Fruit fly (Drosophila melanogaster) whole organism, embryonic: Measurements from ENCODE around the gene vers.

Experiments
- ATbp ChIP-seq: fragments of 200-800 bp; sonication (Bioruptor generic); optimal IDR thresholded peaks from 2 replicates; lab custom pipeline; 2017; ENCODE audit warnings: missing biosample characterization, mild to moderate bottlenecking, missing genetic modification characterization, missing genetic modification reagents
- B-H2 ChIP-seq: fragments of 200-800 bp; sonication (Bioruptor generic); optimal IDR thresholded peaks from 2 replicates; lab custom pipeline; 2018; ENCODE audit warnings: missing biosample characterization, mild to moderate bottlenecking, missing genetic modification characterization
- C15 ChIP-seq: fragments of 200-800 bp; sonication (Bioruptor generic); IDR thresholded peaks from 3 replicates; pipeline ENCODE4 v1.3.6; 2022; ENCODE audit warnings: missing biosample characterization, missing genetic modification characterization
- CG10267 ChIP-seq: fragments of 200-800 bp; sonication (Bioruptor generic); optimal IDR thresholded peaks from 2 replicates; lab custom pipeline; 2018; ENCODE audit warnings: missing biosample characterization, mild to moderate bottlenecking, missing genetic modification characterization, moderate library complexity
- CG10321 ChIP-seq: fragments of 200-800 bp; sonication (Bioruptor generic); IDR thresholded peaks from 2 replicates; pipeline ENCODE4 v1.3.6; 2022; ENCODE audit warnings: missing biosample characterization, missing genetic modification characterization
- CG11085 ChIP-seq: fragments of 200-800 bp; sonication (Bioruptor generic); IDR thresholded peaks from 2 replicates; pipeline ENCODE4 v1.3.6; 2022; ENCODE audit warnings: missing biosample characterization, missing genetic modification characterization
- CG11723 ChIP-seq: fragments of 200-800 bp; sonication (Bioruptor generic); optimal IDR thresholded peaks from 2 replicates; lab custom pipeline; 2017; ENCODE audit warnings: missing biosample characterization, mild to moderate bottlenecking, missing genetic modification characterization
- CG12391 ChIP-seq: fragments of 200-800 bp; sonication (Bioruptor generic); optimal IDR thresholded peaks from 3 replicates; lab custom pipeline; 2018; ENCODE audit warnings: missing biosample characterization, mild to moderate bottlenecking, missing genetic modification characterization, moderate library complexity
- CG15479 ChIP-seq: fragments of 200-800 bp; sonication (Bioruptor generic); optimal IDR thresholded peaks from 3 replicates; lab custom pipeline; 2019; ENCODE audit warnings: missing biosample characterization, mild to moderate bottlenecking, missing genetic modification characterization, moderate library complexity
- CG1603 ChIP-seq: fragments of 200-800 bp; sonication (Bioruptor generic); optimal IDR thresholded peaks from 2 replicates; lab custom pipeline; 2019; ENCODE audit warnings: missing biosample characterization, mild to moderate bottlenecking, missing genetic modification characterization, moderate library complexity
- CG17802 ChIP-seq: fragments of 200-800 bp; sonication (Bioruptor generic); optimal IDR thresholded peaks from 2 replicates; lab custom pipeline; 2018; ENCODE audit warnings: missing biosample characterization, mild to moderate bottlenecking, missing genetic modification characterization, moderate library complexity
- CG17912 ChIP-seq: fragments of 200-800 bp; sonication (Bioruptor generic); optimal IDR thresholded peaks from 2 replicates; lab custom pipeline; 2018; ENCODE audit warnings: missing biosample characterization, mild to moderate bottlenecking, missing genetic modification characterization
- CG18599 ChIP-seq: fragments of 200-800 bp; sonication (Bioruptor generic); optimal IDR thresholded peaks from 3 replicates; lab custom pipeline; 2017; ENCODE audit warnings: missing biosample characterization, missing genetic modification characterization, mild to moderate bottlenecking, moderate library complexity, missing genetic modification reagents
- CG2129 ChIP-seq: fragments of 200-800 bp; sonication (Bioruptor generic); IDR thresholded peaks from 2 replicates; pipeline ENCODE4 v1.3.6; 2022; ENCODE audit warnings: missing biosample characterization, missing genetic modification characterization; ENCODE audit not compliant: partially characterized antibody
- CG3726 ChIP-seq: fragments of 200-800 bp; sonication (Bioruptor generic); IDR thresholded peaks from 3 replicates; pipeline ENCODE4, ENCODE4 v1.3.6; 2022; ENCODE audit warnings: missing biosample characterization, missing genetic modification characterization
- CG3847 ChIP-seq: fragments of 200-800 bp; sonication (Bioruptor generic); IDR thresholded peaks from 2 replicates; pipeline ENCODE4 v1.3.6; 2022; ENCODE audit warnings: missing biosample characterization, missing genetic modification characterization
- CG4424 ChIP-seq: fragments of 200-800 bp; sonication (Bioruptor generic); optimal IDR thresholded peaks from 3 replicates; lab custom pipeline; 2016; ENCODE audit warnings: missing biosample characterization, missing genetic modification characterization
- CG4854 ChIP-seq: fragments of 200-800 bp; sonication (Bioruptor generic); optimal IDR thresholded peaks from 2 replicates; lab custom pipeline; 2016; ENCODE audit warnings: missing biosample characterization, missing genetic modification characterization, inconsistent platforms
- CG5245 ChIP-seq: fragments of 200-800 bp; sonication (Bioruptor generic); optimal IDR thresholded peaks from 3 replicates; lab custom pipeline; 2016; ENCODE audit warnings: missing biosample characterization, missing genetic modification characterization
- CG6765 ChIP-seq: fragments of 200-800 bp; sonication (Bioruptor generic); optimal IDR thresholded peaks from 3 replicates; lab custom pipeline; 2017; ENCODE audit warnings: missing biosample characterization, mild to moderate bottlenecking, missing genetic modification characterization
- CG7745 ChIP-seq: fragments of 200-800 bp; sonication (Bioruptor generic); optimal IDR thresholded peaks from 2 replicates; lab custom pipeline; 2018; ENCODE audit warnings: missing biosample characterization, mild to moderate bottlenecking, missing genetic modification characterization, moderate library complexity
- CG7839 ChIP-seq: fragments of 200-800 bp; sonication (Bioruptor generic); optimal IDR thresholded peaks from 3 replicates; lab custom pipeline; 2018; ENCODE audit warnings: missing biosample characterization, mild to moderate bottlenecking, missing genetic modification characterization, moderate library complexity
- CG9797 ChIP-seq: fragments of 200-800 bp; sonication (Bioruptor generic); optimal IDR thresholded peaks from 3 replicates; lab custom pipeline; 2018; ENCODE audit warnings: missing biosample characterization, mild to moderate bottlenecking, missing genetic modification characterization
- CTCF ChIP-seq: fragments of 200-800 bp; sonication (Bioruptor generic); optimal IDR thresholded peaks from 2 replicates; lab custom pipeline; 2017; ENCODE audit warnings: missing biosample characterization, mild to moderate bottlenecking, missing genetic modification characterization, moderate library complexity
- CkIIα-i1 ChIP-seq: fragments of 200-800 bp; sonication (Bioruptor generic); IDR thresholded peaks from 2 replicates; pipeline ENCODE4 v1.3.6; 2022; ENCODE audit warnings: missing biosample characterization, missing genetic modification characterization
- CoRest ChIP-seq: fragments of 200-800 bp; sonication (Bioruptor generic); optimal IDR thresholded peaks from 3 replicates; lab custom pipeline; 2018; ENCODE audit warnings: missing biosample characterization, mild to moderate bottlenecking, missing genetic modification characterization, moderate library complexity
- Jarid2 ChIP-seq: fragments of 200-800 bp; sonication (Bioruptor generic); optimal IDR thresholded peaks from 3 replicates; lab custom pipeline; 2017; ENCODE audit warnings: mild to moderate bottlenecking, missing biosample characterization, missing genetic modification reagents, missing genetic modification characterization
- Lpt ChIP-seq: fragments of >200 bp; optimal IDR thresholded peaks from 2 replicates; lab custom pipeline; 2018; ENCODE audit warnings: missing biosample characterization, missing genetic modification characterization
- Max ChIP-seq: fragments of 200-800 bp; sonication (Bioruptor generic); optimal IDR thresholded peaks from 2 replicates; lab custom pipeline; 2016; ENCODE audit warnings: missing biosample characterization, mild to moderate bottlenecking, missing genetic modification characterization
- Mes4 ChIP-seq: fragments of 200-800 bp; sonication (Bioruptor generic); optimal IDR thresholded peaks from 2 replicates; lab custom pipeline; 2016; ENCODE audit warnings: missing biosample characterization, missing genetic modification characterization
- Optix ChIP-seq: fragments of 200-800 bp; sonication (Bioruptor generic); IDR thresholded peaks from 3 replicates; pipeline ENCODE4 v1.3.6; 2022; ENCODE audit warnings: missing biosample characterization, missing genetic modification characterization
- Sox100B ChIP-seq: fragments of 200-800 bp; sonication (Bioruptor generic); optimal IDR thresholded peaks from 3 replicates; lab custom pipeline; 2018; ENCODE audit warnings: missing biosample characterization, mild to moderate bottlenecking, missing genetic modification characterization
- abd-A ChIP-seq: fragments of 200-800 bp; sonication (Bioruptor generic); optimal IDR thresholded peaks from 3 replicates; lab custom pipeline; 2019; ENCODE audit warnings: missing biosample characterization, mild to moderate bottlenecking, missing genetic modification characterization, moderate library complexity
- ac ChIP-seq: fragments of 200-800 bp; sonication (Bioruptor generic); optimal IDR thresholded peaks from 3 replicates; lab custom pipeline; 2017; ENCODE audit warnings: missing biosample characterization, mild to moderate bottlenecking, missing genetic modification characterization
- al ChIP-seq: fragments of 200-800 bp; sonication (Bioruptor generic); IDR thresholded peaks from 2 replicates; pipeline ENCODE4 v1.3.6; 2022; ENCODE audit warnings: missing biosample characterization, missing genetic modification characterization
- bab2 ChIP-seq: fragments of 200-800 bp; sonication (Bioruptor generic); optimal IDR thresholded peaks from 2 replicates; lab custom pipeline; 2016; ENCODE audit warnings: missing biosample characterization, missing genetic modification characterization
- bcd ChIP-seq: fragments of 200-800 bp; sonication (Bioruptor generic); optimal IDR thresholded peaks from 2 replicates; lab custom pipeline; 2017; ENCODE audit warnings: missing biosample characterization, mild to moderate bottlenecking, missing genetic modification characterization
- caup ChIP-seq: fragments of 200-800 bp; sonication (Bioruptor generic); optimal IDR thresholded peaks from 3 replicates; lab custom pipeline; 2017; ENCODE audit warnings: missing biosample characterization, mild to moderate bottlenecking, missing genetic modification characterization, moderate library complexity; ENCODE audit not compliant: severe bottlenecking
- da ChIP-seq: fragments of 200-800 bp; sonication (Bioruptor generic); optimal IDR thresholded peaks from 2 replicates; lab custom pipeline; 2016; ENCODE audit warnings: missing biosample characterization, missing genetic modification characterization
- disco-r ChIP-seq: fragments of 200-800 bp; sonication (Bioruptor generic); optimal IDR thresholded peaks from 2 replicates; lab custom pipeline; 2016; ENCODE audit warnings: missing biosample characterization, missing genetic modification characterization
- fu2 ChIP-seq: fragments of 200-800 bp; sonication (Bioruptor generic); optimal IDR thresholded peaks from 2 replicates; lab custom pipeline; 2016; ENCODE audit warnings: missing biosample characterization, missing genetic modification characterization
- oc ChIP-seq: fragments of 200-800 bp; sonication (Bioruptor generic); optimal IDR thresholded peaks from 2 replicates; lab custom pipeline; 2018; ENCODE audit warnings: missing biosample characterization, mild to moderate bottlenecking, missing genetic modification characterization, moderate library complexity
- pho ChIP-seq: fragments of 200-800 bp; sonication (Bioruptor generic); optimal IDR thresholded peaks from 2 replicates; lab custom pipeline; 2016; ENCODE audit warnings: missing biosample characterization, missing genetic modification characterization
- psq ChIP-seq: fragments of 200-800 bp; sonication (Bioruptor generic); optimal IDR thresholded peaks from 2 replicates; lab custom pipeline; 2017; ENCODE audit warnings: missing biosample characterization, missing genetic modification characterization
- repo ChIP-seq: fragments of 200-800 bp; sonication (Bioruptor generic); optimal IDR thresholded peaks from 2 replicates; lab custom pipeline; 2016; ENCODE audit warnings: missing biosample characterization, missing genetic modification characterization
- sens-2 ChIP-seq: fragments of 200-800 bp; sonication (Bioruptor generic); IDR thresholded peaks from 2 replicates; pipeline ENCODE4 v1.3.6; 2022; ENCODE audit warnings: missing biosample characterization, missing genetic modification characterization
- slbo ChIP-seq: fragments of 200-800 bp; sonication (Bioruptor generic); IDR thresholded peaks from 2 replicates; pipeline ENCODE4 v1.3.6; 2022; ENCODE audit warnings: missing biosample characterization, missing genetic modification characterization
- slp2 ChIP-seq: fragments of 200-800 bp; sonication (Bioruptor generic); optimal IDR thresholded peaks from 2 replicates; lab custom pipeline; 2016; ENCODE audit warnings: missing biosample characterization, missing genetic modification characterization
- tgo ChIP-seq: fragments of 200-800 bp; sonication (Bioruptor generic); IDR thresholded peaks from 3 replicates; pipeline ENCODE4 v1.3.6; 2022; ENCODE audit warnings: missing biosample characterization, missing genetic modification characterization
- vvl ChIP-seq: fragments of 200-800 bp; sonication (Bioruptor generic); IDR thresholded peaks from 2 replicates; pipeline ENCODE4 v1.3.6; 2022; ENCODE audit warnings: missing biosample characterization, missing genetic modification characterization

vers gene

dm6 chr3L:12138113-12138899 is 22.4 kb downstream of the vers start, which contains the start of the genes ND-SGDH and RhoGAP68F (continued):
- TF ChIP-seq CG2129 (GFP tag; lab: Robert Waterston, UW): peak; percentile 84
- TF ChIP-seq CG3847: peak; percentile 83
- peak; percentile 7 for TF ChIP-seq psq (GFP tag; lab: Kevin White, UChicago)
- peak; percentile 45 for TF ChIP-seq bab2 (GFP tag; lab: Kevin White, UChicago)
- peak; percentile 23 for TF ChIP-seq CG5245 (GFP tag; lab: Kevin White, UChicago)
- no peak for TF ChIP-seq C15 (GFP tag; lab: Robert Waterston, UW)
- peak; percentile 37 for TF ChIP-seq Mes4
- peak; percentile 85 for TF ChIP-seq CG12391 (tag; lab: Kevin White, UChicago)
- TF ChIP-seq caup (GFP tag; lab: Kevin White, UChicago): peak; percentile 51
- peak; percentile 63 for TF ChIP-seq Max (GFP tag; lab: Kevin White, UChicago)
- no peak for TF ChIP-seq CG17912 (GFP tag; lab: Kevin White, UChicago)
- no peak for TF ChIP-seq Jarid2 (GFP tag; lab: Kevin White, UChicago)
- peak; percentile 74 for TF ChIP-seq CG10267 (tag; lab: Kevin White, UChicago)
- peak; percentile 24 for TF ChIP-seq disco-r (GFP tag; lab: Kevin White, UChicago)
- TF ChIP-seq al (GFP tag; lab: Robert Waterston, UW): peak; percentile 72
- peak; percentile 34 for TF ChIP-seq fu2 (GFP tag; lab: Kevin White, UChicago)
- peak; percentile 59 for TF ChIP-seq vvl (GFP tag; lab: Robert Waterston, UW)
- peak; percentile 77 for TF ChIP-seq CG7839 (tag; lab: Kevin White, UChicago)
- TF ChIP-seq Optix: no peak
- TF ChIP-seq repo: no peak
- TF ChIP-seq slp2 (GFP tag; lab: Kevin White, UChicago): peak; percentile 58
- no peak for TF ChIP-seq CG11085 (GFP tag; lab: Robert Waterston, UW)
- peak; percentile 79 for TF ChIP-seq slbo (GFP tag; lab: Robert Waterston, UW)
- no peak for TF ChIP-seq ATbp (GFP tag; lab: Kevin White, UChicago)
- peak; percentile 71 for TF ChIP-seq CG11723 (GFP tag; lab: Kevin White, UChicago)
- TF ChIP-seq CkIIα-i1 (GFP tag; lab: Robert Waterston, UW): no peak
- TF ChIP-seq CG10321 (GFP tag; lab: Robert Waterston, UW): no peak
- peak; percentile 54 for TF ChIP-seq CG4854
- TF ChIP-seq pho (GFP tag; lab: Kevin White, UChicago): peak; percentile 66
- TF ChIP-seq CTCF (GFP tag; lab: Kevin White, UChicago): no peak
- no peak for TF ChIP-seq CG3726 (GFP tag; lab: Robert Waterston, UW)
- TF ChIP-seq CG17802 (tag; lab: Kevin White, UChicago): peak; percentile 17
- TF ChIP-seq CoRest (tag; lab: Kevin White, UChicago): peak; percentile 90
- TF ChIP-seq bcd (GFP tag; lab: Kevin White, UChicago): peak; percentile 78
- no peak for TF ChIP-seq Lpt (GFP tag; lab: Kevin White, UChicago)
- TF ChIP-seq CG15479 (GFP tag; lab: Kevin White, UChicago): no peak
- TF ChIP-seq Sox100B (GFP tag; lab: Kevin White, UChicago): peak; percentile 72
- TF ChIP-seq CG6765 (GFP tag; lab: Kevin White, UChicago): no peak
- TF ChIP-seq CG9797 (GFP tag; lab: Kevin White, UChicago): peak; percentile 76
- TF ChIP-seq abd-A (tag; lab: Kevin White, UChicago): no peak
- no peak for TF ChIP-seq ac (GFP tag; lab: Kevin White, UChicago)
- TF ChIP-seq CG7745: no peak
- peak; percentile 74 for TF ChIP-seq tgo (GFP tag; lab: Robert Waterston, UW)
- TF ChIP-seq da (GFP tag; lab: Kevin White, UChicago): peak; percentile 2
- TF ChIP-seq sens-2: no peak; the same call in 1 of the 2 replicates
- peak; percentile 29 for TF ChIP-seq oc (tag; lab: Kevin White, UChicago)
- peak; percentile 73 for TF ChIP-seq CG4424 (GFP tag; lab: Kevin White, UChicago)
- TF ChIP-seq CG1603 (tag; lab: Kevin White, UChicago): peak; percentile 18
- TF ChIP-seq B-H2: peak; percentile 77
- TF ChIP-seq CG18599: peak; percentile 76
